Fruit fly (Drosophila melanogaster) whole organism, prepupa: ENCODE measurements around the gene CG2663.

Experiments
- Blimp-1 ChIP-seq: fragments of 200-800 bp; sonication (Bioruptor generic); optimal IDR thresholded peaks from 3 replicates; lab custom pipeline; 2017; ENCODE audit warnings: missing biosample characterization, missing genetic modification characterization, mild to moderate bottlenecking, moderate library complexity, missing genetic modification reagents
- CG10631 ChIP-seq: fragments of 200-800 bp; sonication (Bioruptor generic); optimal IDR thresholded peaks from 2 replicates; lab custom pipeline; 2016; ENCODE audit warnings: missing biosample characterization, missing genetic modification characterization
- CG10669 ChIP-seq: fragments of 200-800 bp; sonication (Bioruptor generic); optimal IDR thresholded peaks from 3 replicates; lab custom pipeline; 2018; ENCODE audit warnings: missing biosample characterization, mild to moderate bottlenecking, missing genetic modification characterization, moderate library complexity
- CG11294 ChIP-seq: fragments of 200-800 bp; sonication (Bioruptor generic); IDR thresholded peaks from 2 replicates; pipeline ENCODE4 v1.3.6; 2022; ENCODE audit warnings: missing biosample characterization, missing genetic modification characterization
- CG11762 ChIP-seq: fragments of 200-800 bp; sonication (Bioruptor generic); optimal IDR thresholded peaks from 3 replicates; lab custom pipeline; 2016; ENCODE audit warnings: missing biosample characterization, missing genetic modification characterization; ENCODE audit not compliant: insufficient read depth
- CG11902 ChIP-seq: fragments of 200-800 bp; sonication (Bioruptor generic); optimal IDR thresholded peaks from 3 replicates; lab custom pipeline; 2016; ENCODE audit warnings: missing biosample characterization, missing genetic modification characterization
- CG1621 ChIP-seq: fragments of 200-800 bp; sonication (Bioruptor generic); optimal IDR thresholded peaks from 3 replicates; lab custom pipeline; 2018; ENCODE audit warnings: missing biosample characterization, mild to moderate bottlenecking, missing genetic modification characterization
- CG16779 ChIP-seq: fragments of 200-800 bp; sonication (Bioruptor generic); optimal IDR thresholded peaks from 3 replicates; lab custom pipeline; 2017; ENCODE audit warnings: missing biosample characterization, mild to moderate bottlenecking, missing genetic modification characterization
- CG3032 ChIP-seq: fragments of 200-800 bp; optimal IDR thresholded peaks from 2 replicates; lab custom pipeline; 2019; ENCODE audit warnings: missing biosample characterization, mild to moderate bottlenecking, missing genetic modification characterization, moderate library complexity
- CG32006 ChIP-seq: fragments of 200-800 bp; sonication (Bioruptor generic); optimal IDR thresholded peaks from 3 replicates; lab custom pipeline; 2017; ENCODE audit warnings: missing biosample characterization, mild to moderate bottlenecking, missing genetic modification characterization
- CG3919 ChIP-seq: fragments of 200-800 bp; sonication (Bioruptor generic); optimal IDR thresholded peaks from 3 replicates; lab custom pipeline; 2016; ENCODE audit warnings: missing biosample characterization, missing genetic modification characterization
- CG4318 ChIP-seq: fragments of 200-800 bp; sonication (Bioruptor generic); optimal IDR thresholded peaks from 3 replicates; lab custom pipeline; 2017; ENCODE audit warnings: missing biosample characterization, mild to moderate bottlenecking, missing genetic modification characterization
- CG6163 ChIP-seq: fragments of 200-800 bp; sonication (Bioruptor generic); IDR thresholded peaks from 3 replicates; pipeline ENCODE4 v1.3.6; 2022; ENCODE audit warnings: missing biosample characterization, missing genetic modification characterization
- CG6808 ChIP-seq: fragments of 200-800 bp; sonication (Bioruptor generic); optimal IDR thresholded peaks from 3 replicates; lab custom pipeline; 2017; ENCODE audit warnings: missing biosample characterization, missing genetic modification characterization, mild to moderate bottlenecking, moderate library complexity, missing genetic modification reagents
- CG6854 ChIP-seq: fragments of 200-800 bp; sonication (Bioruptor generic); optimal IDR thresholded peaks from 2 replicates; lab custom pipeline; 2017; ENCODE audit warnings: missing biosample characterization, mild to moderate bottlenecking, missing genetic modification characterization
- CG8319 ChIP-seq: fragments of 200-800 bp; sonication (Bioruptor generic); optimal IDR thresholded peaks from 3 replicates; lab custom pipeline; 2016; ENCODE audit warnings: missing biosample characterization, missing genetic modification characterization
- CG9139 ChIP-seq: fragments of 200-800 bp; sonication (Bioruptor generic); optimal IDR thresholded peaks from 3 replicates; lab custom pipeline; 2017; ENCODE audit warnings: missing biosample characterization, mild to moderate bottlenecking, missing genetic modification characterization
- Eip75B ChIP-seq: fragments of 200-800 bp; sonication (Bioruptor generic); optimal IDR thresholded peaks from 3 replicates; lab custom pipeline; 2016; ENCODE audit warnings: missing biosample characterization, missing genetic modification characterization
- Eip78C ChIP-seq: fragments of 200-800 bp; sonication (Bioruptor generic); peaks from one replicate; lab custom pipeline; 2016; ENCODE audit warnings: missing biosample characterization, missing genetic modification characterization
- Ets21C ChIP-seq: fragments of 200-800 bp; sonication (Bioruptor generic); optimal IDR thresholded peaks from 3 replicates; lab custom pipeline; 2016; ENCODE audit warnings: missing biosample characterization, missing genetic modification characterization
- Ets96B ChIP-seq: fragments of 200-800 bp; optimal IDR thresholded peaks from 2 replicates; lab custom pipeline; 2019; ENCODE audit warnings: missing biosample characterization, mild to moderate bottlenecking, missing genetic modification characterization, moderate library complexity
- Gug ChIP-seq: fragments of 200-800 bp; sonication (Bioruptor generic); IDR thresholded peaks from 2 replicates; pipeline ENCODE4 v1.3.6; 2022; ENCODE audit warnings: missing biosample characterization, missing genetic modification characterization
- Hr39 ChIP-seq: fragments of 200-800 bp; sonication (Bioruptor generic); optimal IDR thresholded peaks from 2 replicates; lab custom pipeline; 2016; ENCODE audit warnings: missing biosample characterization, missing genetic modification characterization
- Met ChIP-seq: fragments of 200-800 bp; sonication (Bioruptor generic); optimal IDR thresholded peaks from 3 replicates; lab custom pipeline; 2016; ENCODE audit warnings: missing biosample characterization, missing genetic modification characterization
- OdsH ChIP-seq: fragments of 200-800 bp; sonication (Bioruptor generic); optimal IDR thresholded peaks from 3 replicates; lab custom pipeline; 2016; ENCODE audit warnings: missing biosample characterization, missing genetic modification characterization
- Smox ChIP-seq: fragments of 200-800 bp; sonication (Bioruptor generic); optimal IDR thresholded peaks from 3 replicates; lab custom pipeline; 2016; ENCODE audit warnings: missing biosample characterization, missing genetic modification characterization
- achi ChIP-seq: fragments of 200-800 bp; sonication (Bioruptor generic); optimal IDR thresholded peaks from 3 replicates; lab custom pipeline; 2016; ENCODE audit warnings: missing biosample characterization, missing genetic modification characterization
- dac ChIP-seq: fragments of 200-800 bp; sonication (Bioruptor generic); optimal IDR thresholded peaks from 2 replicates; lab custom pipeline; 2017; ENCODE audit warnings: missing biosample characterization, mild to moderate bottlenecking, missing genetic modification characterization
- esn ChIP-seq: fragments of 200-800 bp; sonication (Bioruptor generic); optimal IDR thresholded peaks from 2 replicates; lab custom pipeline; 2016; ENCODE audit warnings: missing biosample characterization, mild to moderate bottlenecking, missing genetic modification characterization, moderate library complexity
- fd85E ChIP-seq: fragments of 200-800 bp; sonication (Bioruptor generic); optimal IDR thresholded peaks from 3 replicates; lab custom pipeline; 2016; ENCODE audit warnings: missing biosample characterization, missing genetic modification characterization
- fkh ChIP-seq: fragments of 200-800 bp; sonication (Bioruptor generic); optimal IDR thresholded peaks from 3 replicates; lab custom pipeline; 2017; ENCODE audit warnings: missing biosample characterization, mild to moderate bottlenecking, missing genetic modification characterization, moderate library complexity
- net ChIP-seq: fragments of 200-800 bp; sonication (Bioruptor generic); optimal IDR thresholded peaks from 3 replicates; lab custom pipeline; 2016; ENCODE audit warnings: missing biosample characterization, missing genetic modification characterization
- pdm3 ChIP-seq: fragments of 200-800 bp; sonication (Bioruptor generic); optimal IDR thresholded peaks from 3 replicates; lab custom pipeline; 2016; ENCODE audit warnings: missing biosample characterization, missing genetic modification characterization
- salr ChIP-seq, 2 experiments: fragments of 200-800 bp; sonication (Bioruptor generic); optimal IDR thresholded peaks; 3 replicates each; lab custom pipeline; 2016 to 2018; ENCODE audit warnings: missing biosample characterization in 2 of 2, missing genetic modification characterization in 2 of 2, mild to moderate bottlenecking in 1 of 2
- spab ChIP-seq: fragments of 200-800 bp; sonication (Bioruptor generic); optimal IDR thresholded peaks from 2 replicates; lab custom pipeline; 2017; ENCODE audit warnings: missing biosample characterization, mild to moderate bottlenecking, missing genetic modification characterization, missing genetic modification reagents
- ss ChIP-seq, 2 experiments: fragments of 200-800 bp; sonication (Bioruptor generic); optimal IDR thresholded peaks; 2 replicates in 1 of 2; 3 replicates in 1 of 2; lab custom pipeline; 2017 to 2018; ENCODE audit warnings: mild to moderate bottlenecking in 2 of 2, missing biosample characterization in 2 of 2, missing genetic modification characterization in 2 of 2, moderate library complexity in 1 of 2
- vri ChIP-seq: fragments of 200-800 bp; sonication (Bioruptor generic); optimal IDR thresholded peaks from 3 replicates; lab custom pipeline; 2016; ENCODE audit warnings: missing biosample characterization, mild to moderate bottlenecking, missing genetic modification characterization

Gene CG2663

DNA sequence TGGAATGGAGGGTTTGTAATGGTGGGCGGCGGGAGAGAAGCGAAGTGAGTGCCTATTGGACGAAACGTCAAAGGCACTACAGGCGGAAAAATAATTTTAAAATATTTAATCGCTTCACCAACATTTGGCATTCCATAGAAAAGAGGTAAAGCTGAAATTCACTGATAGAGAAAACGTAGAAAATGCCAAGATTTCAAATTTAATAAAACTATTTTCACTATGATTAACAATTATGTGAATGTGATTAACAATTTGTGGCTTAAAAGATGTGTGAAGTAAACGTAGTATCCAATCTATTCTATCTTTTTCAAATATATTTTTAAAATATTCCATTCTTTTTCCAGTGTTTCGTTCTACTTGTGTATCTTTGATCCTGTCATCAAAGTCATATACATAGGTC, 14.5 kb downstream of the CG2663 start (continued):
- TF ChIP-seq spab (GFP tag; lab: Kevin White, UChicago) (peak; percentile 14), dac (GFP tag; lab: Kevin White, UChicago) (no peak), esn (GFP tag; lab: Kevin White, UChicago) (no peak), CG10669 (GFP tag; lab: Kevin White, UChicago) (peak; percentile 27), CG10631 (GFP tag; lab: Kevin White, UChicago) (peak; percentile 37), Hr39 (GFP tag; lab: Kevin White, UChicago) (no peak)

DNA sequence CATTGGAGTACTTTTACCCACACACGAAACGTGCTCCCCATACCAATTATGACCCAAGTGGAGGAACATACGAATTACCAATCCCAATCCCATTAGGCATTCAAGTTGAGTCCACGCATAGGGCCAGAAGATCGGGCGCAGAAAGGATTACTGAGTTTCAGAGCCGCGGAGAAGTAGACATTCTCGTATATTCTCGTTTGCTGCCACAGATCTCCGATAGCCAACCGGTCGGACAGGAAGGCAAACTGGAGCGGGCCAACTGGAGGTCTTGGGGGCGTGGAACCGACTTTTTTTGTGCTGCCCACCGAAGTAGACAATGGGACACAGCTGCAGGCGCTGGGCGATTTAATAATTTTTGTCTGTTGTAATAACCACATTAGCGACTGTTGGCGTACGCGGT, 14.9 kb downstream of the CG2663 start:
- no peak for TF ChIP-seq spab (GFP tag; lab: Kevin White, UChicago)
- no peak for TF ChIP-seq CG16779 (tag; lab: Kevin White, UChicago)
- TF ChIP-seq ss (GFP tag; optimal IDR thresholded peaks at IDR 0.05; lab: Kevin White, UChicago): peak; percentile 35 to 37
- TF ChIP-seq esn (GFP tag; lab: Kevin White, UChicago): no peak
- TF ChIP-seq net (GFP tag; lab: Kevin White, UChicago): no peak
- no peak for TF ChIP-seq CG11762
- no peak for TF ChIP-seq CG3032
- TF ChIP-seq OdsH (GFP tag; lab: Kevin White, UChicago): no peak
- no peak for TF ChIP-seq Smox (GFP tag; lab: Kevin White, UChicago)
- peak; percentile 32 for TF ChIP-seq CG1621 (tag; lab: Kevin White, UChicago)
- no peak for TF ChIP-seq CG32006 (GFP tag; lab: Kevin White, UChicago)
- no peak for TF ChIP-seq CG6854 (GFP tag; lab: Kevin White, UChicago)
- no peak for TF ChIP-seq vri (GFP tag; lab: Kevin White, UChicago)
- TF ChIP-seq Ets21C (GFP tag; lab: Kevin White, UChicago): no peak
- no peak for TF ChIP-seq Ets96B (tag; lab: Kevin White, UChicago)
- TF ChIP-seq CG6163 (GFP tag; lab: Robert Waterston, UW): no peak
- TF ChIP-seq, all 60 proteins: peak for 2

DNA sequence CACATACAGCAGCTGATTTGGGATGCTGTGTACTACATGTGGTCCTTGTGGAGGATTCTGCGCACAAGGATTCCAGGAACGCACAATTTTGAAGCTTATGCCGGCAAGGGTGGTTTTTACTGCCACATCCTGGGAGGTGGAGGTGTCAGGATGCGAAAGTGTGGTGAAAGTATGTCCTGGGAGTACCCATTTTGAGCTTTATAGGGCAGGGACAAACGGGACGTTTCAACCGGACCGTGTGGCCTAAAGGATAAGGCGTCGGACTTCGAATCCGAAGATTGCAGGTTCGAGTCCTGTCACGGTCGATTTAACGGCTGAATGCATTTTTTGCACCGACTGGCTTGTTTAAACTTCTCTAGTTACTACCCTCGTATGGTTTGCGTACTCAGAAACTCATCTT, 15.9 kb downstream of the CG2663 start:
- TF ChIP-seq Eip75B (no peak), CG10631 (GFP tag; lab: Kevin White, UChicago) (no peak), pdm3 (GFP tag; lab: Kevin White, UChicago) (no peak), fd85E (GFP tag; lab: Kevin White, UChicago) (no peak), achi (GFP tag; lab: Kevin White, UChicago) (no peak), Met (no peak), CG11762 (no peak), CG11902 (GFP tag; lab: Kevin White, UChicago) (no peak), OdsH (GFP tag; lab: Kevin White, UChicago) (no peak)

DNA sequence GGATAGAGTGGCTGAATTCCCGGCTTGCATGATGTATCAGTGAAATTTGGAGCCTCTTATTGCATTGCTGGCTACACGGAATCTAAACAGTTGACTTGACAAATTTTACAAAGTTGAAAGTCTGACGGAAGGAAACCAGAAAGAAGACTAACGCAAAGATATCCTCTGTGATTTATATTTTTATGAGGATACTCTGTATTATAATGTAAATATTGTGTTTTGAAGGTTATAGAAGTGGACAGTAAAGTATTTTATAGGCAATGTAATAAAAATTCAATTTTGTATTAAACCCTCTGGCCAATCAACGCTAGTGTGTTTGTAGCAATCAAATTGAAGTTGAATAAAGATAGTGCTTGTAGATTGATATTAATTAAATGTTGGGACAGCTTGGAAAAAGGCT, 16.4 kb downstream of the CG2663 start, which contains the start of gene CG14668:
TSS of gene CG14668 (minus strand) at position 101 of the 400 bp plus-strand sequence.
- TF ChIP-seq fkh (GFP tag; lab: Kevin White, UChicago) (no peak), CG6163 (GFP tag; lab: Robert Waterston, UW) (no peak), OdsH (GFP tag; lab: Kevin White, UChicago) (no peak), CG8319 (no peak), CG4318 (GFP tag; lab: Kevin White, UChicago) (no peak), CG11294 (GFP tag; lab: Robert Waterston, UW) (no peak), CG3919 (GFP tag; lab: Kevin White, UChicago) (no peak)

DNA sequence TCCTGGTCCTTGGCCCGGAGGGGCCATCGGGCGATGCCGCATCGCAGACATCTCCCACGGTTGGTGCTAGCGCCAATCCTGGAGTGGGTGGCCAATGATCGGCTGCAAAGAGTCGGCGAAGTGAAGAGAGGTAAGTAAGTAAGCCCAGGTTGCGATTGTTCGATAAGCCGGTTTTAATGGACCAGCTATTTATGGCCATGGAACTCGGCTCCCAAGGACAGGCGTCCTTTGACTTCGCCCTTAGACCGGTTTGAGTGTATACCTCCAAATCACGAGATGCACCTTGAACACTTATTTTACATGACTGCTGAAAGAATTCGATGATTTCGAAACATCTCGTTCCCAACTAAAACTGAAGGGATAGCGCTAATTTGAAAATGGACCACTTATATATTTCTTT, 18.2 kb downstream of the CG2663 start:
- TF ChIP-seq ss (GFP tag; optimal IDR thresholded peaks at IDR 0.05; lab: Kevin White, UChicago) (peak; percentile 16 to 37), spab (GFP tag; lab: Kevin White, UChicago) (no peak), Eip75B (peak; percentile 39), CG6808 (GFP tag; lab: Kevin White, UChicago) (peak; percentile 43), Hr39 (GFP tag; lab: Kevin White, UChicago) (no peak), Eip78C (GFP tag; lab: Kevin White, UChicago) (peak; percentile 78), Gug (GFP tag; lab: Robert Waterston, UW) (no peak), CG9139 (GFP tag; lab: Kevin White, UChicago) (no peak), salr (GFP tag; optimal IDR thresholded peaks at IDR 0.05; lab: Kevin White, UChicago) (no peak), pdm3 (GFP tag; lab: Kevin White, UChicago) (peak; percentile 25), Blimp-1 (GFP tag; lab: Kevin White, UChicago) (no peak)
